Fruit fly (Drosophila melanogaster) whole organism, embryonic: ENCODE results near the gene Nse4.
A peak's percentile ranks its signal among the peaks of the same experiment; 100 is the strongest.

Source experiments
- BtbVII ChIP-seq: fragments of 200-800 bp; sonication (Bioruptor generic); optimal IDR thresholded peaks from 3 replicates; lab custom pipeline; 2017; ENCODE audit warnings: missing biosample characterization, mild to moderate bottlenecking, missing genetic modification characterization
- CG1024 ChIP-seq: fragments of 200-800 bp; sonication (Bioruptor generic); IDR thresholded peaks from 2 replicates; pipeline ENCODE4 v1.3.6; 2022; ENCODE audit warnings: missing biosample characterization, missing genetic modification characterization
- CG10959 ChIP-seq: fragments of 200-800 bp; sonication (Bioruptor generic); IDR thresholded peaks from 2 replicates; pipeline ENCODE4 v1.3.6; 2022; ENCODE audit warnings: missing biosample characterization, missing genetic modification characterization
- CG11093 ChIP-seq: fragments of 200-800 bp; sonication (Bioruptor generic); IDR thresholded peaks from 3 replicates; pipeline ENCODE4 v1.3.6; 2022; ENCODE audit warnings: missing biosample characterization, missing genetic modification characterization
- CG11247 ChIP-seq: fragments of 200-800 bp; sonication (Bioruptor generic); IDR thresholded peaks from 2 replicates; pipeline ENCODE4 v1.3.6; 2022; ENCODE audit warnings: missing biosample characterization, missing genetic modification characterization
- CG12219 ChIP-seq: fragments of 200-800 bp; sonication (Bioruptor generic); optimal IDR thresholded peaks from 3 replicates; lab custom pipeline; 2018; ENCODE audit warnings: missing biosample characterization, mild to moderate bottlenecking, missing genetic modification characterization
- CG13894 ChIP-seq: fragments of 200-800 bp; sonication (Bioruptor generic); optimal IDR thresholded peaks from 3 replicates; lab custom pipeline; 2018; ENCODE audit warnings: missing biosample characterization, mild to moderate bottlenecking, missing genetic modification characterization, moderate library complexity
- CG14667 ChIP-seq: fragments of 200-800 bp; sonication (Bioruptor generic); IDR thresholded peaks from 2 replicates; pipeline ENCODE4 v1.3.6; 2022; ENCODE audit warnings: missing biosample characterization, missing genetic modification characterization
- CG17186 ChIP-seq: fragments of 200-800 bp; sonication (Bioruptor generic); optimal IDR thresholded peaks from 3 replicates; lab custom pipeline; 2017; ENCODE audit warnings: missing biosample characterization, missing genetic modification reagents, missing genetic modification characterization
- CG18262 ChIP-seq: fragments of 200-800 bp; optimal IDR thresholded peaks from 3 replicates; lab custom pipeline; 2019; ENCODE audit warnings: missing biosample characterization, mild to moderate bottlenecking, missing genetic modification characterization, moderate library complexity
- CG1832 ChIP-seq: fragments of 200-800 bp; sonication (Bioruptor generic); optimal IDR thresholded peaks from 2 replicates; lab custom pipeline; 2017; ENCODE audit warnings: missing biosample characterization, mild to moderate bottlenecking, missing genetic modification characterization, inconsistent platforms
- CG31224 ChIP-seq: fragments of 200-800 bp; sonication (Bioruptor generic); IDR thresholded peaks from 2 replicates; pipeline ENCODE4 v1.3.6; 2022; ENCODE audit warnings: missing biosample characterization, missing genetic modification characterization
- CG3281 ChIP-seq: fragments of 200-800 bp; sonication (Bioruptor generic); optimal IDR thresholded peaks from 3 replicates; lab custom pipeline; 2017; ENCODE audit warnings: missing biosample characterization, mild to moderate bottlenecking, missing genetic modification characterization
- CG43689 ChIP-seq: fragments of 200-800 bp; sonication (Bioruptor generic); IDR thresholded peaks from 2 replicates; pipeline ENCODE4 v1.3.6; 2022; ENCODE audit warnings: missing biosample characterization, missing genetic modification characterization
- CG5953 ChIP-seq: fragments of 200-800 bp; sonication (Bioruptor generic); IDR thresholded peaks from 2 replicates; pipeline ENCODE4 v1.3.6; 2022; ENCODE audit warnings: missing biosample characterization, missing genetic modification characterization
- CG6813 ChIP-seq: fragments of 200-800 bp; sonication (Bioruptor generic); optimal IDR thresholded peaks from 2 replicates; lab custom pipeline; 2017; ENCODE audit warnings: missing biosample characterization, missing genetic modification characterization, mild to moderate bottlenecking, moderate library complexity, missing genetic modification reagents
- CG7271 ChIP-seq: fragments of 200-800 bp; sonication (Bioruptor generic); optimal IDR thresholded peaks from 2 replicates; lab custom pipeline; 2018; ENCODE audit warnings: missing biosample characterization, mild to moderate bottlenecking, missing genetic modification characterization, moderate library complexity
- CG7556 ChIP-seq: fragments of 200-800 bp; sonication (Bioruptor generic); optimal IDR thresholded peaks from 2 replicates; lab custom pipeline; 2017; ENCODE audit warnings: missing biosample characterization, mild to moderate bottlenecking, missing genetic modification characterization
- CG8944 ChIP-seq: fragments of 200-800 bp; sonication (Bioruptor generic); optimal IDR thresholded peaks from 3 replicates; lab custom pipeline; 2016; ENCODE audit warnings: missing biosample characterization, missing genetic modification characterization
- Dp ChIP-seq: fragments of 200-800 bp; sonication (Bioruptor generic); optimal IDR thresholded peaks from 2 replicates; lab custom pipeline; 2018; ENCODE audit warnings: missing biosample characterization, mild to moderate bottlenecking, missing genetic modification characterization, moderate library complexity
- Dref ChIP-seq: fragments of 200-800 bp; sonication (Bioruptor generic); IDR thresholded peaks from 2 replicates; pipeline ENCODE4 v1.3.6; 2022; ENCODE audit warnings: missing biosample characterization, missing genetic modification characterization
- Gug ChIP-seq: fragments of 200-800 bp; sonication (Bioruptor generic); IDR thresholded peaks from 4 replicates; pipeline ENCODE4 v1.3.6; 2022; ENCODE audit warnings: missing biosample characterization, missing genetic modification characterization
- Hand ChIP-seq: fragments of 200-800 bp; sonication (Bioruptor generic); optimal IDR thresholded peaks from 2 replicates; lab custom pipeline; 2017; ENCODE audit warnings: mild to moderate bottlenecking, missing biosample characterization, missing genetic modification reagents, missing genetic modification characterization
- Hr51 ChIP-seq, 2 experiments: fragments of 200-800 bp; sonication (Bioruptor generic); optimal IDR thresholded peaks; 2 replicates in 1 of 2; 3 replicates in 1 of 2; lab custom pipeline; 2016 to 2018; ENCODE audit warnings: missing biosample characterization in 2 of 2, missing genetic modification characterization in 2 of 2, mild to moderate bottlenecking in 1 of 2, moderate library complexity in 1 of 2
- Lhr ChIP-seq: fragments of 200-800 bp; sonication (Bioruptor generic); optimal IDR thresholded peaks from 3 replicates; lab custom pipeline; 2017; ENCODE audit warnings: mild to moderate bottlenecking, missing biosample characterization, missing genetic modification reagents, missing genetic modification characterization
- Lim3 ChIP-seq: fragments of 200-800 bp; sonication (Bioruptor generic); IDR thresholded peaks from 2 replicates; pipeline ENCODE4 v1.3.6; 2022; ENCODE audit warnings: missing biosample characterization, missing genetic modification characterization
- Meics ChIP-seq: fragments of 200-800 bp; sonication (Bioruptor generic); optimal IDR thresholded peaks from 2 replicates; lab custom pipeline; 2017; ENCODE audit warnings: missing biosample characterization, mild to moderate bottlenecking, missing genetic modification characterization
- Mrtf ChIP-seq: fragments of 200-800 bp; sonication (Bioruptor generic); IDR thresholded peaks from 3 replicates; pipeline ENCODE4 v1.3.6; 2022; ENCODE audit warnings: missing biosample characterization, missing genetic modification characterization
- Taf1 ChIP-seq: fragments of 200-800 bp; sonication (Bioruptor generic); IDR thresholded peaks from 2 replicates; pipeline ENCODE4 v1.3.6; 2022; ENCODE audit warnings: missing biosample characterization, missing genetic modification characterization
- Usf ChIP-seq: fragments of 200-800 bp; sonication (Bioruptor generic); optimal IDR thresholded peaks from 2 replicates; lab custom pipeline; 2017; ENCODE audit warnings: missing genotype, missing biosample characterization, missing genetic modification characterization
- Xrp1 ChIP-seq: fragments of 200-800 bp; sonication (Bioruptor generic); IDR thresholded peaks from 2 replicates; pipeline ENCODE4 v1.3.6; 2022; ENCODE audit warnings: missing biosample characterization, missing genetic modification characterization
- dm ChIP-seq: fragments of 200-800 bp; sonication (Bioruptor generic); optimal IDR thresholded peaks from 3 replicates; lab custom pipeline; 2016; ENCODE audit warnings: missing biosample characterization, missing genetic modification characterization
- eve ChIP-seq, 2 experiments: fragments of >200 bp; optimal IDR thresholded peaks; 2 replicates each; lab custom pipeline; 2017; ENCODE audit warnings: missing biosample characterization in 2 of 2, missing genetic modification characterization in 2 of 2
- eyg ChIP-seq: fragments of 200-800 bp; sonication (Bioruptor generic); optimal IDR thresholded peaks from 3 replicates; lab custom pipeline; 2016; ENCODE audit warnings: missing biosample characterization, missing genetic modification characterization
- fru ChIP-seq: fragments of >200 bp; optimal IDR thresholded peaks from 2 replicates; lab custom pipeline; 2017
- grn ChIP-seq: fragments of 200-800 bp; sonication (Bioruptor generic); optimal IDR thresholded peaks from 3 replicates; lab custom pipeline; 2017; ENCODE audit warnings: missing biosample characterization, missing genetic modification characterization
- hb ChIP-seq: fragments of 200-800 bp; sonication (Bioruptor generic); IDR thresholded peaks from 3 replicates; pipeline ENCODE4 v1.3.6; 2022; ENCODE audit warnings: missing biosample characterization, missing genetic modification characterization; ENCODE audit not compliant: partially characterized antibody
- her ChIP-seq: fragments of 200-800 bp; sonication (Bioruptor generic); optimal IDR thresholded peaks from 2 replicates; lab custom pipeline; 2016; ENCODE audit warnings: missing biosample characterization, missing genetic modification characterization
- jing ChIP-seq: fragments of 200-800 bp; sonication (Bioruptor generic); optimal IDR thresholded peaks from 2 replicates; lab custom pipeline; 2018; ENCODE audit warnings: missing biosample characterization, mild to moderate bottlenecking, missing genetic modification characterization
- kay ChIP-seq: fragments of 200-800 bp; sonication (Bioruptor generic); optimal IDR thresholded peaks from 2 replicates; lab custom pipeline; 2016; ENCODE audit warnings: missing biosample characterization, missing genetic modification characterization
- ken ChIP-seq: fragments of 200-800 bp; sonication (Bioruptor generic); IDR thresholded peaks from 3 replicates; pipeline ENCODE4 v1.3.6; 2022; ENCODE audit warnings: missing biosample characterization, missing genetic modification characterization
- mam ChIP-seq: fragments of 200-800 bp; sonication (Bioruptor generic); optimal IDR thresholded peaks from 3 replicates; lab custom pipeline; 2016; ENCODE audit warnings: missing biosample characterization, missing genetic modification characterization
- nerfin-2 ChIP-seq: fragments of 200-800 bp; sonication (Bioruptor generic); IDR thresholded peaks from 2 replicates; pipeline ENCODE4 v1.3.6; 2022; ENCODE audit warnings: missing biosample characterization, missing genetic modification characterization; ENCODE audit not compliant: partially characterized antibody
- oc ChIP-seq: fragments of 200-800 bp; sonication (Bioruptor generic); optimal IDR thresholded peaks from 2 replicates; lab custom pipeline; 2018; ENCODE audit warnings: missing biosample characterization, mild to moderate bottlenecking, missing genetic modification characterization, moderate library complexity
- odd ChIP-seq: fragments of 200-800 bp; sonication (Bioruptor generic); optimal IDR thresholded peaks from 2 replicates; lab custom pipeline; 2017; ENCODE audit warnings: missing biosample characterization, mild to moderate bottlenecking, missing genetic modification characterization
- prd ChIP-seq, 3 experiments: fragments of >200 bp in 2 of 3; fragments of 200-800 bp in 1 of 3; sonication (Bioruptor generic) in 1 of 3; optimal IDR thresholded peaks in 2 of 3; IDR thresholded peaks in 1 of 3; 2 replicates in 2 of 3; 3 replicates in 1 of 3; pipeline versions ENCODE4 v1.3.6 to Lab custom; 2017 to 2022; ENCODE audit warnings: missing biosample characterization in 1 of 3, missing genetic modification characterization in 1 of 3
- sim ChIP-seq: fragments of 200-800 bp; sonication (Bioruptor generic); IDR thresholded peaks from 2 replicates; pipeline ENCODE4 v1.3.6; 2022; ENCODE audit warnings: missing biosample characterization, missing genetic modification characterization
- sob ChIP-seq: fragments of 200-800 bp; sonication (Bioruptor generic); IDR thresholded peaks from 2 replicates; pipeline ENCODE4 v1.3.6; 2022; ENCODE audit warnings: missing biosample characterization, missing genetic modification characterization
- tgo ChIP-seq: fragments of 200-800 bp; sonication (Bioruptor generic); IDR thresholded peaks from 3 replicates; pipeline ENCODE4 v1.3.6; 2022; ENCODE audit warnings: missing biosample characterization, missing genetic modification characterization

Gene Nse4

dm6 chr2L:10413251-10414127 lies 25.8 kb upstream of the Nse4 start, which contains the start of the genes CG5355 and Klp31E (continued):
- TF ChIP-seq CG12219 (peak; percentile 40), hb (GFP tag; lab: Robert Waterston, UW) (no peak), kay (GFP tag; lab: Kevin White, UChicago) (peak; percentile 48), CG13894 (no peak), Dp (no peak), CG17186 (GFP tag; lab: Kevin White, UChicago) (no peak), fru (no peak), Hr51 (GFP tag; optimal IDR thresholded peaks at IDR 0.05; lab: Kevin White, UChicago) (peak in 1 of 2 experiments; percentile 40), oc (tag; lab: Kevin White, UChicago) (no peak), CG18262 (tag; lab: Kevin White, UChicago) (peak; percentile 86), CG3281 (GFP tag; lab: Kevin White, UChicago) (peak; percentile 64), CG31224 (peak; percentile 59), CG1832 (GFP tag; lab: Kevin White, UChicago) (no peak), tgo (GFP tag; lab: Robert Waterston, UW) (peak; percentile 64; the same call in 2 of the 3 replicates), CG10959 (GFP tag; lab: Robert Waterston, UW) (no peak), Hand (GFP tag; lab: Kevin White, UChicago) (no peak), dm (GFP tag; lab: Kevin White, UChicago) (peak; percentile 18), ken (peak; percentile 52; the same call in 1 of the 3 replicates), CG11093 (GFP tag; lab: Robert Waterston, UW) (no peak), CG43689 (no peak), CG14667 (peak; percentile 43; the same call in 1 of the 2 replicates), Lim3 (GFP tag; lab: Robert Waterston, UW) (no peak), sob (GFP tag; lab: Robert Waterston, UW) (peak; percentile 64), eyg (no peak), Gug (no peak), sim (GFP tag; lab: Robert Waterston, UW) (no peak), Lhr (GFP tag; lab: Kevin White, UChicago) (peak; percentile 19), CG7271 (tag; lab: Kevin White, UChicago) (no peak), BtbVII (GFP tag; lab: Kevin White, UChicago) (peak; percentile 56), Meics (peak; percentile 80), jing (GFP tag; lab: Kevin White, UChicago) (no peak), CG7556 (GFP tag; lab: Kevin White, UChicago) (peak; percentile 84), grn (GFP tag; lab: Kevin White, UChicago) (no peak), CG5953 (no peak), nerfin-2 (no peak), Taf1 (GFP tag; lab: Robert Waterston, UW) (no peak), odd (GFP tag; lab: Kevin White, UChicago) (peak; percentile 63), Xrp1 (GFP tag; lab: Robert Waterston, UW) (peak; percentile 56; the same call in 1 of the 2 replicates), Mrtf (GFP tag; lab: Robert Waterston, UW) (no peak; the same call in 2 of the 3 replicates), CG8944 (peak; percentile 41), Usf (GFP tag; lab: Kevin White, UChicago) (peak; percentile 71), CG1024 (GFP tag; lab: Robert Waterston, UW) (0 out of 2 replicates have a peak, but pooled peaks have one; percentile 27), Dref (peak; percentile 65), CG11247 (GFP tag; lab: Robert Waterston, UW) (peak; percentile 44; the same call in 1 of the 2 replicates), mam (GFP tag; lab: Kevin White, UChicago) (peak; percentile 57), prd (optimal IDR thresholded peaks at IDR 0.05; lab: Kevin White, UChicago) (no peak), prd (GFP tag; IDR thresholded peaks at IDR 0.05; lab: Robert Waterston, UW) (peak; percentile 73), CG6813 (GFP tag; lab: Kevin White, UChicago) (no peak), eve (GFP tag; optimal IDR thresholded peaks at IDR 0.05; lab: Kevin White, UChicago) (no peak), her (GFP tag; lab: Kevin White, UChicago) (no peak)
